Worm (Caenorhabditis elegans) whole organism, L1 larva: ENCODE measurements around the gene glp-1.

Experiments
- ceh-90 ChIP-seq: sonication (generic microtip); optimal IDR thresholded peaks from 2 replicates; lab custom pipeline; 2016; ENCODE audit warnings: missing genetic modification characterization, missing compliant biosample characterization
- fos-1 ChIP-seq: fragments of 150-350 bp; optimal IDR thresholded peaks from 2 replicates; lab custom pipeline; 2014; ENCODE audit warnings: missing biosample characterization, missing genetic modification characterization
- irx-1 ChIP-seq: sonication (generic microtip); optimal IDR thresholded peaks from 2 replicates; lab custom pipeline; 2016; ENCODE audit warnings: missing genetic modification characterization, missing compliant biosample characterization
- lin-14 ChIP-seq: fragments of 200-800 bp; sonication (Bioruptor generic); optimal IDR thresholded peaks from 2 replicates; lab custom pipeline; 2018; ENCODE audit warnings: mild to moderate bottlenecking, missing genetic modification characterization, moderate library complexity, missing compliant biosample characterization
- swsn-7 ChIP-seq: sonication (generic microtip); optimal IDR thresholded peaks from 2 replicates; lab custom pipeline; 2016; ENCODE audit warnings: missing genetic modification characterization, missing compliant biosample characterization
- xbp-1 ChIP-seq: sonication (generic microtip); optimal IDR thresholded peaks from 2 replicates; lab custom pipeline; 2016; ENCODE audit warnings: missing genetic modification characterization, missing compliant biosample characterization

Gene glp-1

ce11 chrIII:9149132-9149531 is 57.1 kb downstream of the glp-1 start:
- no peak for TF ChIP-seq xbp-1
- TF ChIP-seq swsn-7 (tag; lab: Kevin White, UChicago) = no peak
- no peak for TF ChIP-seq fos-1 (tag; lab: Kevin White, UChicago)
- TF ChIP-seq irx-1 (tag; lab: Kevin White, UChicago) = no peak
- TF ChIP-seq ceh-90 (tag; lab: Kevin White, UChicago) = no peak
- no peak for TF ChIP-seq lin-14 (GFP tag; lab: Kevin White, UChicago)
